Fruit fly (Drosophila melanogaster): ENCODE results near the gene Loxl1.

DNA sequence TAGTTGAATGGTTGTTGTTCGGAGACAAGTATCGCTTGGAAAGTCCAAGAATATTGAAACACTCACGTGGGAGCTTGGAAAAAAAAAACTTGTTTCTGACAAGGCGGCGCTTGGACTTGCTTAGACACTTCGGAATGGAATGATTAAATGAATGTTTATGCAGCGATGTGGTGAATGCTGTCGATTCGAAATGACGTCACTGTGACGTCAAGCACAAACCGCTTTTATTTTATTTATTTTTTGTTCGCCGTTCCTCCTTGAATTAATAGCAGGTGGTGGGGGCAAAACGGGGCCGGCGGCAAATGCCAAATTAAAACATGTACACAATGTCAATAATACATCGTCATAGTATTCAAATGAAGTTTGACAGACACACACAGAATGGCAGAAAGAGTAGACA lies 40.1 kb downstream of the Loxl1 start:
- no peak for TF ChIP-seq topi (GFP tag; optimal IDR thresholded peaks at IDR 0.05)
- TF ChIP-seq ss (GFP tag; optimal IDR thresholded peaks at IDR 0.05) = no peak
- TF ChIP-seq Sox14 (GFP tag; optimal IDR thresholded peaks at IDR 0.05) = no peak
- no peak for TF ChIP-seq CG3032 (tag; optimal IDR thresholded peaks at IDR 0.05)
- no peak for TF ChIP-seq Hr38 (GFP tag; optimal IDR thresholded peaks at IDR 0.05)
- no peak for TF ChIP-seq CG8319 (GFP tag; optimal IDR thresholded peaks at IDR 0.05)
- TF ChIP-seq OdsH (GFP tag; optimal IDR thresholded peaks at IDR 0.05) = no peak

Data from whole organism, prepupa.